Worm (Caenorhabditis elegans) whole organism, late embryonic: Measurements from ENCODE around the gene coh-3.

Source experiments
- F13H6.1 ChIP-seq: sonication (generic microtip); optimal IDR thresholded peaks from 2 replicates; lab custom pipeline; 2016; ENCODE audit warnings: missing genetic modification characterization, missing compliant biosample characterization
- ama-1 ChIP-seq: fragments of 150-350 bp; optimal IDR thresholded peaks from 2 replicates; lab custom pipeline; 2014
- hlh-13 ChIP-seq: fragments of 200-800 bp; sonication (Bioruptor generic); optimal IDR thresholded peaks from 2 replicates; lab custom pipeline; 2018; ENCODE audit warnings: mild to moderate bottlenecking, missing genetic modification characterization, missing compliant biosample characterization
- pqm-1 ChIP-seq: sonication (generic microtip); optimal IDR thresholded peaks from 2 replicates; lab custom pipeline; 2016; ENCODE audit warnings: missing genetic modification characterization, missing compliant biosample characterization
- sox-4 ChIP-seq: sonication (generic microtip); optimal IDR thresholded peaks from 2 replicates; lab custom pipeline; 2017; ENCODE audit warnings: mild to moderate bottlenecking, missing genetic modification characterization, inconsistent platforms, missing compliant biosample characterization

DNA sequence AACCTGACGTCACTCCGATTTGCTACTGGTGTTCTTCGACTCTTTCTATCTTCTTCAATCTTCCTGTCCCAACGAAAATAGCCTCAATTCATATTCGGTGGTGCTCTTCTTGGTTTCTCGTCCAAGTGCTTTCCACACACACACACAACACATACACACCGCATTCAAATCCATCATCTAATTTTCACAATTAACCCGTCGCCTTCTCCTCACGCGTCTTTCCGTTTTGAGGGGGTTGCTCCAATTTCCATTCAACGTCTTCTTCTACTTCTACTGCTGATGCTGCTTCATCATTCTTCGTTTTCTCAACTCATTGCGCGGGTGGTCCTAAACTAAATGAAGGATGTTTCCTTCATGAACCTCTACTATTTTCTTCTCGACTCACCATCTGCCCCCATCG lies 33.9 kb downstream of the coh-3 start:
- TF ChIP-seq pqm-1 (tag; lab: Kevin White, UChicago) (no peak), ama-1 (lab: Kevin White, UChicago) (no peak), F13H6.1 (tag; lab: Kevin White, UChicago) (no peak), sox-4 (tag; lab: Kevin White, UChicago) (no peak), hlh-13 (GFP tag; lab: Kevin White, UChicago) (no peak)
